Fruit fly (Drosophila melanogaster) whole organism, embryonic: ENCODE measurements around the gene hmw.

ENCODE experiments used
- CG11695 ChIP-seq: fragments of 200-800 bp; sonication (Bioruptor generic); IDR thresholded peaks from 3 replicates; pipeline ENCODE4 v1.3.6; 2022; ENCODE audit warnings: missing biosample characterization, missing genetic modification characterization
- CG13287 ChIP-seq: fragments of 200-800 bp; sonication (Bioruptor generic); IDR thresholded peaks from 2 replicates; pipeline ENCODE4 v1.3.6; 2022; ENCODE audit warnings: missing biosample characterization, missing genetic modification characterization; ENCODE audit not compliant: partially characterized antibody
- CG17359 ChIP-seq: fragments of 200-800 bp; sonication (Bioruptor generic); optimal IDR thresholded peaks from 3 replicates; lab custom pipeline; 2018; ENCODE audit warnings: missing biosample characterization, mild to moderate bottlenecking, missing genetic modification characterization, moderate library complexity
- CG31388 ChIP-seq: fragments of 200-800 bp; sonication (Bioruptor generic); optimal IDR thresholded peaks from 2 replicates; lab custom pipeline; 2016; ENCODE audit warnings: missing biosample characterization, missing genetic modification characterization
- CG31441 ChIP-seq: fragments of 200-800 bp; sonication (Bioruptor generic); IDR thresholded peaks from 2 replicates; pipeline ENCODE4 v1.3.6; 2022; ENCODE audit warnings: missing biosample characterization, missing genetic modification characterization
- CG33213 ChIP-seq: fragments of 200-800 bp; sonication (Bioruptor generic); optimal IDR thresholded peaks from 3 replicates; lab custom pipeline; 2016; ENCODE audit warnings: missing biosample characterization, missing genetic modification characterization
- CG34376 ChIP-seq: fragments of 200-800 bp; sonication (Bioruptor generic); optimal IDR thresholded peaks from 2 replicates; lab custom pipeline; 2018; ENCODE audit warnings: missing biosample characterization, mild to moderate bottlenecking, missing genetic modification characterization
- CG3847 ChIP-seq: fragments of 200-800 bp; sonication (Bioruptor generic); IDR thresholded peaks from 2 replicates; pipeline ENCODE4 v1.3.6; 2022; ENCODE audit warnings: missing biosample characterization, missing genetic modification characterization
- CG4854 ChIP-seq: fragments of 200-800 bp; sonication (Bioruptor generic); optimal IDR thresholded peaks from 2 replicates; lab custom pipeline; 2016; ENCODE audit warnings: missing biosample characterization, missing genetic modification characterization, inconsistent platforms
- CG5180 ChIP-seq: fragments of 200-800 bp; sonication (Bioruptor generic); optimal IDR thresholded peaks from 3 replicates; lab custom pipeline; 2017; ENCODE audit warnings: missing biosample characterization, missing genetic modification characterization, mild to moderate bottlenecking, moderate library complexity, missing genetic modification reagents
- CG5953 ChIP-seq: fragments of 200-800 bp; sonication (Bioruptor generic); IDR thresholded peaks from 2 replicates; pipeline ENCODE4 v1.3.6; 2022; ENCODE audit warnings: missing biosample characterization, missing genetic modification characterization
- CG7928 ChIP-seq: fragments of 200-800 bp; sonication (Bioruptor generic); optimal IDR thresholded peaks from 2 replicates; lab custom pipeline; 2017; ENCODE audit warnings: missing biosample characterization, mild to moderate bottlenecking, missing genetic modification characterization
- CG9797 ChIP-seq: fragments of 200-800 bp; sonication (Bioruptor generic); optimal IDR thresholded peaks from 3 replicates; lab custom pipeline; 2018; ENCODE audit warnings: missing biosample characterization, mild to moderate bottlenecking, missing genetic modification characterization
- Dbx ChIP-seq: fragments of 200-800 bp; sonication (Bioruptor generic); IDR thresholded peaks from 3 replicates; pipeline ENCODE4 v1.3.6; 2022; ENCODE audit warnings: missing biosample characterization, missing genetic modification characterization
- Dfd ChIP-seq, 2 experiments: fragments of >200 bp; optimal IDR thresholded peaks; 2 replicates each; lab custom pipeline; 2017; ENCODE audit warnings: missing biosample characterization in 2 of 2, missing genetic modification characterization in 2 of 2
- ERR ChIP-seq: fragments of 200-800 bp; sonication (Bioruptor generic); optimal IDR thresholded peaks from 2 replicates; lab custom pipeline; 2016; ENCODE audit warnings: missing biosample characterization, missing genetic modification characterization
- H15 ChIP-seq: fragments of 200-800 bp; sonication (Bioruptor generic); IDR thresholded peaks from 3 replicates; pipeline ENCODE4 v1.3.6; 2022; ENCODE audit warnings: missing biosample characterization, missing genetic modification characterization
- Med ChIP-seq: fragments of 200-800 bp; sonication (Bioruptor generic); peaks from one replicate; lab custom pipeline; 2016; ENCODE audit warnings: missing biosample characterization, missing genetic modification characterization, mild to moderate bottlenecking, inconsistent platforms, moderate library complexity
- Nf-YC ChIP-seq: fragments of 200-800 bp; optimal IDR thresholded peaks from 3 replicates; lab custom pipeline; 2019; ENCODE audit warnings: missing biosample characterization, mild to moderate bottlenecking, missing genetic modification characterization, moderate library complexity
- Ravus ChIP-seq: fragments of 200-800 bp; sonication (Bioruptor generic); IDR thresholded peaks from 2 replicates; pipeline ENCODE4 v1.3.6; 2022; ENCODE audit warnings: missing biosample characterization, missing genetic modification characterization
- Rfx ChIP-seq: fragments of 200-800 bp; sonication (Bioruptor generic); IDR thresholded peaks from 2 replicates; pipeline ENCODE4 v1.3.6; 2022; ENCODE audit warnings: missing biosample characterization, missing genetic modification characterization
- Trl ChIP-seq, 3 experiments: fragments of >200 bp in 2 of 3; fragments of 200-800 bp in 1 of 3; sonication (Bioruptor generic) in 1 of 3; optimal IDR thresholded peaks; 2 replicates in 1 of 3; 3 replicates in 2 of 3; lab custom pipeline; 2016 to 2017; ENCODE audit warnings: missing biosample characterization in 1 of 3, missing genetic modification characterization in 1 of 3
- Vsx1 ChIP-seq: fragments of 200-800 bp; sonication (Bioruptor generic); optimal IDR thresholded peaks from 2 replicates; lab custom pipeline; 2017; ENCODE audit warnings: missing biosample characterization, mild to moderate bottlenecking, missing genetic modification characterization, missing genetic modification reagents
- ac ChIP-seq: fragments of 200-800 bp; sonication (Bioruptor generic); optimal IDR thresholded peaks from 3 replicates; lab custom pipeline; 2017; ENCODE audit warnings: missing biosample characterization, mild to moderate bottlenecking, missing genetic modification characterization
- bbx ChIP-seq: fragments of 200-800 bp; sonication (Bioruptor generic); IDR thresholded peaks from 2 replicates; pipeline ENCODE4 v1.3.6; 2022; ENCODE audit warnings: missing biosample characterization, missing genetic modification characterization; ENCODE audit not compliant: partially characterized antibody
- bowl ChIP-seq: fragments of 200-800 bp; sonication (Bioruptor generic); IDR thresholded peaks from 2 replicates; pipeline ENCODE4 v1.3.6; 2022; ENCODE audit warnings: missing biosample characterization, missing genetic modification characterization
- cg ChIP-seq: fragments of 200-800 bp; sonication (Bioruptor generic); optimal IDR thresholded peaks from 3 replicates; lab custom pipeline; 2019; ENCODE audit warnings: missing biosample characterization, mild to moderate bottlenecking, missing genetic modification characterization, moderate library complexity
- corto ChIP-seq: fragments of 200-800 bp; sonication (Bioruptor generic); optimal IDR thresholded peaks from 2 replicates; lab custom pipeline; 2016; ENCODE audit warnings: missing biosample characterization, mild to moderate bottlenecking, missing genetic modification characterization, moderate library complexity
- crp ChIP-seq, 2 experiments: fragments of 200-800 bp; sonication (Bioruptor generic); optimal IDR thresholded peaks; 2 replicates in 1 of 2; 3 replicates in 1 of 2; lab custom pipeline; 2017; ENCODE audit warnings: missing biosample characterization in 2 of 2, missing genetic modification characterization in 2 of 2, mild to moderate bottlenecking in 1 of 2, moderate library complexity in 1 of 2
- disco-r ChIP-seq: fragments of 200-800 bp; sonication (Bioruptor generic); optimal IDR thresholded peaks from 2 replicates; lab custom pipeline; 2016; ENCODE audit warnings: missing biosample characterization, missing genetic modification characterization
- ewg ChIP-seq: fragments of 200-800 bp; sonication (Bioruptor generic); optimal IDR thresholded peaks from 3 replicates; lab custom pipeline; 2017; ENCODE audit warnings: mild to moderate bottlenecking, missing biosample characterization, missing genetic modification reagents, missing genetic modification characterization
- grau ChIP-seq: fragments of 200-800 bp; optimal IDR thresholded peaks from 3 replicates; lab custom pipeline; 2019; ENCODE audit warnings: missing biosample characterization, mild to moderate bottlenecking, missing genetic modification characterization, moderate library complexity
- hb ChIP-seq: fragments of 200-800 bp; sonication (Bioruptor generic); IDR thresholded peaks from 3 replicates; pipeline ENCODE4 v1.3.6; 2022; ENCODE audit warnings: missing biosample characterization, missing genetic modification characterization; ENCODE audit not compliant: partially characterized antibody
- hkb ChIP-seq, 2 experiments: fragments of 200-800 bp in 1 of 2; fragments of >200 bp in 1 of 2; sonication (Bioruptor generic) in 1 of 2; IDR thresholded peaks in 1 of 2; optimal IDR thresholded peaks in 1 of 2; 2 replicates each; pipeline versions ENCODE4 v1.3.6 to Lab custom; 2017 to 2022; ENCODE audit warnings: missing biosample characterization in 1 of 2, missing genetic modification characterization in 1 of 2
- nerfin-1 ChIP-seq: fragments of 200-800 bp; sonication (Bioruptor generic); optimal IDR thresholded peaks from 3 replicates; lab custom pipeline; 2019; ENCODE audit warnings: missing biosample characterization, mild to moderate bottlenecking, missing genetic modification characterization, moderate library complexity
- nom ChIP-seq: fragments of 200-800 bp; sonication (Bioruptor generic); optimal IDR thresholded peaks from 2 replicates; lab custom pipeline; 2017; ENCODE audit warnings: missing biosample characterization, missing genetic modification characterization, mild to moderate bottlenecking, moderate library complexity, missing genetic modification reagents
- otp ChIP-seq: fragments of 200-800 bp; sonication (Bioruptor generic); IDR thresholded peaks from 3 replicates; pipeline ENCODE4, ENCODE4 v1.3.6; 2022; ENCODE audit warnings: missing biosample characterization, missing genetic modification characterization
- pzg ChIP-seq: fragments of 200-800 bp; sonication (Bioruptor generic); optimal IDR thresholded peaks from 3 replicates; lab custom pipeline; 2018; ENCODE audit warnings: missing biosample characterization, mild to moderate bottlenecking, missing genetic modification characterization, moderate library complexity
- ranshi ChIP-seq: fragments of 200-800 bp; sonication (Bioruptor generic); IDR thresholded peaks from 2 replicates; pipeline ENCODE4 v1.3.6; 2022; ENCODE audit warnings: missing biosample characterization, missing genetic modification characterization
- scrt ChIP-seq: fragments of 200-800 bp; sonication (Bioruptor generic); optimal IDR thresholded peaks from 2 replicates; lab custom pipeline; 2018; ENCODE audit warnings: missing biosample characterization, mild to moderate bottlenecking, missing genetic modification characterization, moderate library complexity
- sd ChIP-seq: fragments of 200-800 bp; sonication (Bioruptor generic); optimal IDR thresholded peaks from 3 replicates; lab custom pipeline; 2018; ENCODE audit warnings: missing biosample characterization, mild to moderate bottlenecking, missing genetic modification characterization, moderate library complexity
- shn ChIP-seq: fragments of 200-800 bp; sonication (Bioruptor generic); optimal IDR thresholded peaks from 3 replicates; lab custom pipeline; 2016; ENCODE audit warnings: missing biosample characterization, missing genetic modification characterization
- sim ChIP-seq: fragments of 200-800 bp; sonication (Bioruptor generic); IDR thresholded peaks from 2 replicates; pipeline ENCODE4 v1.3.6; 2022; ENCODE audit warnings: missing biosample characterization, missing genetic modification characterization
- sisA ChIP-seq: fragments of 200-800 bp; sonication (Bioruptor generic); IDR thresholded peaks from 2 replicates; pipeline ENCODE4 v1.3.6; 2022; ENCODE audit warnings: missing biosample characterization, missing genetic modification characterization
- so ChIP-seq: fragments of 200-800 bp; sonication (Bioruptor generic); IDR thresholded peaks from 3 replicates; pipeline ENCODE4 v1.3.6; 2022; ENCODE audit warnings: missing biosample characterization, missing genetic modification characterization
- sug ChIP-seq: fragments of 200-800 bp; optimal IDR thresholded peaks from 2 replicates; lab custom pipeline; 2019; ENCODE audit warnings: missing biosample characterization, mild to moderate bottlenecking, missing genetic modification characterization, moderate library complexity
- toy ChIP-seq: fragments of 200-800 bp; sonication (Bioruptor generic); IDR thresholded peaks from 2 replicates; pipeline ENCODE4 v1.3.6; 2022; ENCODE audit warnings: missing biosample characterization, missing genetic modification characterization

Gene hmw

dm6 chr3R:18361694-18362093 lies at the start of gene hmw:
Gene hmw (plus strand): TSS chr3R:18361994.
- TF ChIP-seq sim (GFP tag; lab: Robert Waterston, UW) = no peak
- no peak for TF ChIP-seq bowl (GFP tag; lab: Robert Waterston, UW)
- peak; percentile 37; the same call in 1 of the 2 replicates for TF ChIP-seq Rfx
- TF ChIP-seq CG4854 (GFP tag; lab: Kevin White, UChicago) = no peak
- no peak for TF ChIP-seq shn (GFP tag; lab: Kevin White, UChicago)
- TF ChIP-seq CG5180 (GFP tag; lab: Kevin White, UChicago) = no peak
- TF ChIP-seq ewg = peak; percentile 24

- peak; percentile 3 for TF ChIP-seq Med (GFP tag; lab: Kevin White, UChicago)
- no peak for TF ChIP-seq ERR
- TF ChIP-seq sug (tag; lab: Kevin White, UChicago) = peak; percentile 20
- peak; percentile 60 for TF ChIP-seq nom (GFP tag; lab: Kevin White, UChicago)
- TF ChIP-seq Nf-YC = no peak
- no peak for TF ChIP-seq otp (GFP tag; lab: Robert Waterston, UW)
- peak; percentile 42 for TF ChIP-seq CG34376 (GFP tag; lab: Kevin White, UChicago)
- TF ChIP-seq crp (GFP tag; optimal IDR thresholded peaks at IDR 0.05; lab: Kevin White, UChicago) = no peak
- TF ChIP-seq, all 482 proteins: peak for 4
Measured at dm6 chr3R:18312761-18313160, 49.0 kb upstream of the hmw start.

- TF ChIP-seq nerfin-1 (tag; lab: Kevin White, UChicago) = no peak
- TF ChIP-seq CG13287 = peak; percentile 8; the same call in 1 of the 2 replicates
- peak; percentile 71 for TF ChIP-seq sd (tag; lab: Kevin White, UChicago)
- no peak for TF ChIP-seq grau (tag; lab: Kevin White, UChicago)
- no peak for TF ChIP-seq Ravus (GFP tag; lab: Robert Waterston, UW)
- TF ChIP-seq Dbx (GFP tag; lab: Robert Waterston, UW) = no peak
- TF ChIP-seq hkb (optimal IDR thresholded peaks at IDR 0.05; lab: Kevin White, UChicago) = no peak
- 0 out of 2 replicates have a peak, but pooled peaks have one; percentile 13 for TF ChIP-seq hkb (GFP tag; IDR thresholded peaks at IDR 0.05; lab: Robert Waterston, UW)
- TF ChIP-seq hb (GFP tag; lab: Robert Waterston, UW) = no peak
- peak; percentile 41 for TF ChIP-seq scrt
- no peak for TF ChIP-seq sisA
- no peak for TF ChIP-seq CG31388
- no peak for TF ChIP-seq disco-r (GFP tag; lab: Kevin White, UChicago)
- no peak for TF ChIP-seq Dfd (GFP tag; optimal IDR thresholded peaks at IDR 0.05; lab: Kevin White, UChicago)
- TF ChIP-seq CG5953 (GFP tag; lab: Robert Waterston, UW) = no peak
- 0 out of 3 replicates have a peak, but pooled peaks have one; percentile 25 for TF ChIP-seq so (GFP tag; lab: Robert Waterston, UW)
- no peak for TF ChIP-seq ac (GFP tag; lab: Kevin White, UChicago)
- TF ChIP-seq CG17359 = no peak
- no peak for TF ChIP-seq CG9797 (GFP tag; lab: Kevin White, UChicago)
- TF ChIP-seq CG7928 (GFP tag; lab: Kevin White, UChicago) = no peak
- TF ChIP-seq Vsx1 (GFP tag; lab: Kevin White, UChicago) = no peak
- no peak for TF ChIP-seq pzg
- no peak for TF ChIP-seq toy (GFP tag; lab: Robert Waterston, UW)
- no peak for TF ChIP-seq CG33213 (GFP tag; lab: Kevin White, UChicago)
- TF ChIP-seq sug (tag; lab: Kevin White, UChicago) = no peak
- TF ChIP-seq cg (GFP tag; lab: Kevin White, UChicago) = no peak
- TF ChIP-seq corto (GFP tag; lab: Kevin White, UChicago) = no peak
- no peak for TF ChIP-seq ranshi (GFP tag; lab: Robert Waterston, UW)
- no peak for TF ChIP-seq CG11695 (GFP tag; lab: Robert Waterston, UW)
- TF ChIP-seq H15 (GFP tag; lab: Robert Waterston, UW) = no peak
- TF ChIP-seq bbx (GFP tag; lab: Robert Waterston, UW) = 0 out of 2 replicates have a peak, but pooled peaks have one; percentile 19
- peak in 1 of 2 experiments; percentile 56 for TF ChIP-seq Trl (optimal IDR thresholded peaks at IDR 0.05; lab: Kevin White, UChicago)
- no peak for TF ChIP-seq Trl (GFP tag; optimal IDR thresholded peaks at IDR 0.05; lab: Kevin White, UChicago)
- TF ChIP-seq CG31441 (GFP tag; lab: Robert Waterston, UW) = no peak
- no peak for TF ChIP-seq CG3847 (GFP tag; lab: Robert Waterston, UW)
Measured at dm6 chr3R:18314320-18314719, 47.5 kb upstream of the hmw start, which contains the start of gene PKD. Gene PKD (minus strand): TSS chr3R:18314407.
